Fruit fly (Drosophila melanogaster): ENCODE data around the gene CG34150.
A peak's percentile ranks its signal among the peaks of the same experiment; 100 is the strongest.

CG34150 gene

DNA sequence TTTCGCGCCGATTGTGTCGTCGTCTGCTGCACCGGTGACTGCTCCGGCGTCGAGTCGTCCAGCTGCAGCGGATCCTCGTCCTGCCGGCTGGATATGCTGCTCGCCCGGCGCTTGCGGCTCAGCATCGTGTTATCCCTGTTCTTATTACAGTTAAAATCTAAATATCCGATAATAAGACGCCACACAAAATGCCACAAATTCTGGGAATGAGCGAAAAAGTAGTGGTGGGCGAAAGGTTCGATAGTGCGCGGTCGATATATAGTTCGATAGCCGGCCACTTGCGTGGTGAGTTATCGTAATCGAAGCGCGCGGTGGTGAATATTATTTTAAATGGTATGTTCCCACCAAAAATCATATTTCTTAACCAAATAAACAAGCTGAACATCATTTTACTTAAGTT lies 9.0 kb upstream of the CG34150 start, which contains the start of gene polybromo (continued):
- TF ChIP-seq Ssrp (tag; optimal IDR thresholded peaks at IDR 0.05), result no peak
- peak; percentile 33 for TF ChIP-seq CG14710 (tag; optimal IDR thresholded peaks at IDR 0.05)
- TF ChIP-seq dpn (GFP tag; optimal IDR thresholded peaks at IDR 0.05), result peak in 1 of 2 experiments; percentile 2
- TF ChIP-seq CG8388 (GFP tag; optimal IDR thresholded peaks at IDR 0.05), result no peak
- TF ChIP-seq CG32532 (GFP tag; IDR thresholded peaks at IDR 0.05), result no peak
- TF ChIP-seq CG4820 (GFP tag; optimal IDR thresholded peaks at IDR 0.05), result no peak
- TF ChIP-seq CG1602 (GFP tag; optimal IDR thresholded peaks at IDR 0.05), result no peak
- TF ChIP-seq ham (GFP tag; IDR thresholded peaks at IDR 0.05), result no peak
- TF ChIP-seq Antp (GFP tag; optimal IDR thresholded peaks at IDR 0.05), result no peak
- TF ChIP-seq run (tag; optimal IDR thresholded peaks at IDR 0.05), result no peak
- no peak for TF ChIP-seq CG12155 (GFP tag; optimal IDR thresholded peaks at IDR 0.05)
- TF ChIP-seq crc (GFP tag; optimal IDR thresholded peaks at IDR 0.05), result no peak
- TF ChIP-seq ato (GFP tag; IDR thresholded peaks at IDR 0.05; ENCODE audit: partially characterized antibody), result peak; percentile 84
- peak; percentile 64 for TF ChIP-seq CG2129 (GFP tag; IDR thresholded peaks at IDR 0.05; ENCODE audit: partially characterized antibody)
- no peak for TF ChIP-seq Gug (GFP tag; IDR thresholded peaks at IDR 0.05)
- peak; percentile 77 for TF ChIP-seq CG15514 (GFP tag; optimal IDR thresholded peaks at IDR 0.05)
- no peak for TF ChIP-seq esg (GFP tag; conservative IDR thresholded peaks at IDR 0.05)
- TF ChIP-seq gem (tag; optimal IDR thresholded peaks at IDR 0.05), result no peak
- TF ChIP-seq CG9797 (GFP tag; optimal IDR thresholded peaks at IDR 0.05), result peak; percentile 41
- no peak for TF ChIP-seq CG5953 (GFP tag; IDR thresholded peaks at IDR 0.05)
- no peak for TF ChIP-seq sob (GFP tag; IDR thresholded peaks at IDR 0.05)
- no peak for TF ChIP-seq pan (optimal IDR thresholded peaks at IDR 0.05)
- no peak for TF ChIP-seq pan (GFP tag; optimal IDR thresholded peaks at IDR 0.05 in 1 of 2, IDR thresholded peaks at IDR 0.05 in 1 of 2)
- TF ChIP-seq exex (tag; optimal IDR thresholded peaks at IDR 0.05), result no peak
- TF ChIP-seq nmo (GFP tag; optimal IDR thresholded peaks at IDR 0.05), result peak; percentile 30
- TF ChIP-seq CG3726 (GFP tag; IDR thresholded peaks at IDR 0.05), result no peak
- no peak for TF ChIP-seq Hr3 (GFP tag; optimal IDR thresholded peaks at IDR 0.05)
- no peak for TF ChIP-seq ash1 (GFP tag; optimal IDR thresholded peaks at IDR 0.05)
- TF ChIP-seq CG42726 (GFP tag; IDR thresholded peaks at IDR 0.05; ENCODE audit: partially characterized antibody), result peak; percentile 51; the same call in 1 of the 2 replicates
- TF ChIP-seq Optix (GFP tag; IDR thresholded peaks at IDR 0.05), result no peak
- no peak for TF ChIP-seq HmgD (GFP tag; optimal IDR thresholded peaks at IDR 0.05)
- TF ChIP-seq CG34376 (GFP tag; optimal IDR thresholded peaks at IDR 0.05), result no peak
- no peak for TF ChIP-seq Ptx1 (GFP tag; IDR thresholded peaks at IDR 0.05)
- TF ChIP-seq Oaz (GFP tag; IDR thresholded peaks at IDR 0.05), result no peak
- TF ChIP-seq CG2202 (tag; optimal IDR thresholded peaks at IDR 0.05), result no peak
- TF ChIP-seq phol (tag; optimal IDR thresholded peaks at IDR 0.05), result peak; percentile 11
- TF ChIP-seq CG33213 (GFP tag; optimal IDR thresholded peaks at IDR 0.05), result peak; percentile 25
- TF ChIP-seq CG2712 (tag; optimal IDR thresholded peaks at IDR 0.05), result no peak
- TF ChIP-seq sisA (GFP tag; IDR thresholded peaks at IDR 0.05), result no peak
- TF ChIP-seq Sin3A (optimal IDR thresholded peaks at IDR 0.05), result peak; percentile 59
- TF ChIP-seq gcm2 (GFP tag; optimal IDR thresholded peaks at IDR 0.05), result no peak
- no peak for TF ChIP-seq toy (GFP tag; IDR thresholded peaks at IDR 0.05)
- no peak for TF ChIP-seq chif (GFP tag; optimal IDR thresholded peaks at IDR 0.05)
- no peak for TF ChIP-seq corto (GFP tag; optimal IDR thresholded peaks at IDR 0.05)
- peak; percentile 80; the same call in 2 of the 3 replicates for TF ChIP-seq vnd (GFP tag; IDR thresholded peaks at IDR 0.05; ENCODE audit: partially characterized antibody)
- no peak for TF ChIP-seq dati (GFP tag; IDR thresholded peaks at IDR 0.05)
- no peak for TF ChIP-seq CG5180 (GFP tag; optimal IDR thresholded peaks at IDR 0.05)
- peak; percentile 21 for TF ChIP-seq CTCF (GFP tag; optimal IDR thresholded peaks at IDR 0.05)
- peak; percentile 74; the same call in 1 of the 3 replicates for TF ChIP-seq mld (GFP tag; IDR thresholded peaks at IDR 0.05; ENCODE audit: partially characterized antibody)
- no peak for TF ChIP-seq CG8944 (GFP tag; optimal IDR thresholded peaks at IDR 0.05)
- TF ChIP-seq CG14014 (GFP tag; IDR thresholded peaks at IDR 0.05), result no peak
- TF ChIP-seq CG13424 (tag; optimal IDR thresholded peaks at IDR 0.05), result no peak
- no peak for TF ChIP-seq CG30431 (GFP tag; optimal IDR thresholded peaks at IDR 0.05)

Measured in whole organism, embryonic.